Worm (Caenorhabditis elegans): ENCODE data around the gene jmjd-4.

Gene jmjd-4

DNA sequence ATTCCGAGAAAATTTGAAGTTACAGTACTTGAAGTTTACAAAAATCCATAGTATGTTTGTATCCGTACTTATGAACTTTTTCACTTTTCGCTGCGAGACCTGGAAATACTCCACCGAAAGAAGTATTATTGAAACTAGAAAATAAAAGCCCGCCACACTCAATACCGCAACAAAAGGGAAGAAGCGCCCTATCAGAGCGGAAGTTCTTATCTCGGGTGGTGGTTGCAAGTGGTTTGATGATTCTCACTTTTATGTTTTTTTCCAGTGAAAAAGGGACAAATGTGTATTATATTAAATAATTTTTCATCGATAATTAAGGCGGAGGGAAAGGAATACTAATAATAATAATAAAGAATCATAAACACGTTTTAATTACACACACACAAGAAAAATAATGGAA is 19.6 kb downstream of the jmjd-4 start:
- TF ChIP-seq ceh-13 (GFP tag; optimal IDR thresholded peaks at IDR 0.05) (no peak), sea-1 (GFP tag; conservative IDR thresholded peaks at IDR 0.05) (no peak), ceh-36 (tag; optimal IDR thresholded peaks at IDR 0.05) (no peak)

DNA sequence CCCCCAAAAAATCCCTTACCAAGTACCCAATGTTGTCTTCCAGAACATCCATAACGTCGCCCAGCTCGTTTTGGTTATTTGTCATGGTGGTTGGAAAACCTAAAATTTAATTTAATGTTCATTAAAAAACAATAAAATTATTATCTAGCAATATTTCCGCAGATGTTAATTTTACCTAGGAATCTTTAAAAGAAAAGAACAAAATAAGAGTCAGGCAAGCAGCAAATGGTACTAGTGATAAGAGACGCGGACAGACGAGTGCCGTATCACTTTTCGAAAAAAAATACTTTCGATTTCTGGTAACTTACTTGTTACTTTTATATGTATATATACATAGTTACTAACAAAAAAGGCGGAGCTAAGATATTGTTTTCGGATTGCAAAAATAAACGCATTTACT is 22.8 kb downstream of the jmjd-4 start, which contains the start of gene T07A5.7:
Gene T07A5.7 (minus strand): TSS at position 101 of the 400 bp plus-strand sequence.
- TF ChIP-seq hnd-1 (tag; optimal IDR thresholded peaks at IDR 0.05), result no peak
- no peak for TF ChIP-seq scrt-1 (GFP tag; IDR thresholded peaks at IDR 0.05)
- no peak for TF ChIP-seq aly-1 (tag; optimal IDR thresholded peaks at IDR 0.05)
- TF ChIP-seq pes-1 (GFP tag; IDR thresholded peaks at IDR 0.05), result no peak
- no peak for TF ChIP-seq tbx-37 (GFP tag; conservative IDR thresholded peaks at IDR 0.05)
- TF ChIP-seq F13C5.2 (tag; optimal IDR thresholded peaks at IDR 0.05), result no peak
- no peak for TF ChIP-seq ama-1 (optimal IDR thresholded peaks at IDR 0.05)
- TF ChIP-seq B0310.2 (tag; optimal IDR thresholded peaks at IDR 0.05), result no peak
- TF ChIP-seq ceh-36 (tag; optimal IDR thresholded peaks at IDR 0.05), result no peak
- no peak for TF ChIP-seq tra-4 (tag; optimal IDR thresholded peaks at IDR 0.05)
- no peak for TF ChIP-seq sea-1 (GFP tag; conservative IDR thresholded peaks at IDR 0.05)
- TF ChIP-seq hmg-4 (GFP tag; optimal IDR thresholded peaks at IDR 0.05), result no peak
- no peak for TF ChIP-seq tbx-11 (GFP tag; IDR thresholded peaks at IDR 0.05)
- TF ChIP-seq ets-7 (tag; optimal IDR thresholded peaks at IDR 0.05), result no peak
- TF ChIP-seq flt-1 (GFP tag; IDR thresholded peaks at IDR 0.05), result no peak
- TF ChIP-seq hmbx-1 (tag; optimal IDR thresholded peaks at IDR 0.05), result no peak
- no peak for TF ChIP-seq ceh-13 (GFP tag; optimal IDR thresholded peaks at IDR 0.05)

DNA sequence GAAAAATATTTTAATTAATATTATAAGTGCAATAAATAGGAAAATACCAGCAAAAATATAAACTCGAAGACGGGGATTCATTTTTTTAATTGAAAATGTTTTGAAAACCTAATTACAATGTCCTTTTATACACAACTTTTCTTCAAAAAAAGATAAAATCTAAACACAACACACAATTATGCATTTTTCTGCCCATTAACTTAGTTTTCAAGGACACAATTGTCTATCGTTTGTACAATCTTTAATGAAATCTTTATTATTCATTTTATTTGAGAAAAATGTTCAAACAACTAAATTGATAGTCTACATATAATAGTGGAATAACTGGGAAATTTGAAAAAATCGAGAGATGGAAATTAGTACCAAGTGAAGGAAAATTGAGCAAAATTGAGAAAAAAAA is 27.8 kb downstream of the jmjd-4 start, which contains the start of gene T07A5.1:
Gene T07A5.1 (minus strand): TSS at position 149 of the 400 bp plus-strand sequence.
- TF ChIP-seq F13C5.2 (tag; optimal IDR thresholded peaks at IDR 0.05) (no peak), ceh-36 (tag; optimal IDR thresholded peaks at IDR 0.05) (no peak), ets-7 (tag; optimal IDR thresholded peaks at IDR 0.05) (no peak)

DNA sequence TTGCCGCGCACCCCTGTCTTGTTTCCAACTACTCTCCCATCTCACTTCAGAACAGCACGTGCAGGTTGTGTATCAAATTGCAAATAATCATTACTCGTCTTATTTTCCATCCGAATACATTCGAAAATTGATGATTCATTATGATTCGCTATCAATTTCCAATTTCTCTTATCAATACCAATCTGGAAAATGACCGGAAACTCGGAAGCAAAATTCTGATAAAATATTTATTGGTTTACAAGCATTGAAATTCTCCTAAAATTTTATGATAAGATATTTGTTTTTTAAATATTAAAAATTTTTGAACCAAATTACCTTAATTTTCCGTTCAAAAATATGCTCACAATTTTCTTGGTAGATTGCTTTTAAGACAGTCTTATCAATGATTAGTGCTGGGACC is 28.5 kb downstream of the jmjd-4 start:
- TF ChIP-seq scrt-1 (GFP tag; IDR thresholded peaks at IDR 0.05) (no peak), B0310.2 (tag; optimal IDR thresholded peaks at IDR 0.05) (no peak), hnd-1 (tag; optimal IDR thresholded peaks at IDR 0.05) (no peak), sea-1 (GFP tag; conservative IDR thresholded peaks at IDR 0.05) (no peak), tbx-11 (GFP tag; IDR thresholded peaks at IDR 0.05) (no peak), F13C5.2 (tag; optimal IDR thresholded peaks at IDR 0.05) (no peak), ama-1 (optimal IDR thresholded peaks at IDR 0.05) (no peak), aly-1 (tag; optimal IDR thresholded peaks at IDR 0.05) (no peak), flt-1 (GFP tag; IDR thresholded peaks at IDR 0.05) (no peak)

DNA sequence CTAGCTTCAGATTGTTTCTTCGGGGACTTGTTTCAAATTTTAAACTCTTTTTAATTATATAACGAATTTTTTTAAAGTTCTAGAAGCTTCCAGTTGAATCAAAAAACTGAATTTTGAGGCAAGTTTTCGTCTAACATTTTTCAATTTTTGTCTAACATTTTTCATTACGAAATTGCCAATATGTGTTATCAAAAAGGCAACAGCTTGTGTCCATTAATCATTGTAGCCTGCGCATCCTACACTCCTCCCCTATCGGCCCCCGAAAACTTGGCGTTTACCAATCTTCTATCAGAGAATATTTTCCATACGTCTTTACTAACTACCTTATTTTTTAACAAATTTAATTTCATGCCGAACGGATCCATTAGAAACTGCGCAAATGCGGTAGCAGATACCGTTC is 33.7 kb downstream of the jmjd-4 start, which contains the start of gene vglu-3:
Gene vglu-3 (plus strand): TSS at position 301 of the 400 bp plus-strand sequence.
- TF ChIP-seq sea-1 (GFP tag; conservative IDR thresholded peaks at IDR 0.05), result no peak
- TF ChIP-seq flt-1 (GFP tag; IDR thresholded peaks at IDR 0.05), result no peak
- TF ChIP-seq F13C5.2 (tag; optimal IDR thresholded peaks at IDR 0.05), result no peak
- TF ChIP-seq hmg-4 (GFP tag; optimal IDR thresholded peaks at IDR 0.05), result no peak
- TF ChIP-seq pes-1 (GFP tag; IDR thresholded peaks at IDR 0.05), result no peak
- TF ChIP-seq tbx-37 (GFP tag; conservative IDR thresholded peaks at IDR 0.05), result no peak
- TF ChIP-seq ama-1 (optimal IDR thresholded peaks at IDR 0.05), result no peak
- TF ChIP-seq ets-7 (tag; optimal IDR thresholded peaks at IDR 0.05), result no peak
- no peak for TF ChIP-seq scrt-1 (GFP tag; IDR thresholded peaks at IDR 0.05)
- no peak for TF ChIP-seq tbx-11 (GFP tag; IDR thresholded peaks at IDR 0.05)
- no peak for TF ChIP-seq hnd-1 (tag; optimal IDR thresholded peaks at IDR 0.05)
- TF ChIP-seq ceh-13 (GFP tag; optimal IDR thresholded peaks at IDR 0.05), result no peak

DNA sequence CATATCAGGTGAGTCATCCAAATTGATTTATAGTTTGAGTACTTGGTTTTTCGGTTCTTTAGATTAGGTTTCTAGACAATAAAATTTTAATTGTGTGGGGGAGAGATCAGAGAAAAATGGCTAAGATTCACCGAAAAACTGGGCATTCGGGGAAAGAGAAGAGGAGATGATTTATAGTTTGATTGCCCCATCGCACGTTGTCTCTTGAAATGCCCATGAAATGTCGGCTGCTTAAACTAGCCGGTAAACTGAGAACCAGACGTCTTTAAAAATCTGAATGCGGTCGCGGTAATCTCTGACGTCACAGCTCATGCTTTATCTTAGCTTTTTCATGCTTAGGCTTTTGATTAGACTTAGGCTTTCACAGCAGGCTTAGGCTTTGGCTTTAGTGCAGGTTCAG is 36.9 kb downstream of the jmjd-4 start:
- TF ChIP-seq tbx-11 (GFP tag; IDR thresholded peaks at IDR 0.05) (no peak), tbx-37 (GFP tag; conservative IDR thresholded peaks at IDR 0.05) (no peak), aly-1 (tag; optimal IDR thresholded peaks at IDR 0.05) (no peak), ets-7 (tag; optimal IDR thresholded peaks at IDR 0.05) (no peak), F13C5.2 (tag; optimal IDR thresholded peaks at IDR 0.05) (no peak), hmg-4 (GFP tag; optimal IDR thresholded peaks at IDR 0.05) (no peak), ceh-13 (GFP tag; optimal IDR thresholded peaks at IDR 0.05) (no peak), hmbx-1 (tag; optimal IDR thresholded peaks at IDR 0.05) (no peak), scrt-1 (GFP tag; IDR thresholded peaks at IDR 0.05) (no peak), ceh-36 (tag; optimal IDR thresholded peaks at IDR 0.05) (no peak), hnd-1 (tag; optimal IDR thresholded peaks at IDR 0.05) (no peak), sea-1 (GFP tag; conservative IDR thresholded peaks at IDR 0.05) (no peak), ama-1 (optimal IDR thresholded peaks at IDR 0.05) (no peak), tra-4 (tag; optimal IDR thresholded peaks at IDR 0.05) (no peak), flt-1 (GFP tag; IDR thresholded peaks at IDR 0.05) (no peak), pes-1 (GFP tag; IDR thresholded peaks at IDR 0.05) (no peak), B0310.2 (tag; optimal IDR thresholded peaks at IDR 0.05) (no peak)

DNA sequence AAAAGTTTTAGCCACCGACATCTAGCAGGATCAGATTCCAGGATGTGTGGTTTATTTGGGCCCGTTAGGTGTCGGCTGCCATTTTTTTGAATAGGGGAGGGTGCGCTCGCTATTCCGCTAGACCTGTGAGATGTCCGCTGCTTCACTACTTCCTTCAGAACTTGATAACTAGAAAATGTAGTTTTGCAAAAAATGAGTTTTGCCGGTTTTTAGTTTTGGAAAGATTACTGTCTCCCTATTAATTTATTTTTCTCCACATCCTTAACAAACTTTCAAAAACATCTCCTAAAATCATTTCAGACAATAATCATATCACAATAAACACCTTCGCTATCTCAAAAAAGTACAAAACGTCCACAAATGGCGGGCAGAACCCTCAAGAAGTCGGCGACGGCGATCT is 39.0 kb downstream of the jmjd-4 start, which contains the start of gene vglu-2:
Gene vglu-2 (plus strand): TSS at position 301 of the 400 bp plus-strand sequence.
- TF ChIP-seq hmg-4 (GFP tag; optimal IDR thresholded peaks at IDR 0.05) (no peak), tra-4 (tag; optimal IDR thresholded peaks at IDR 0.05) (no peak)

DNA sequence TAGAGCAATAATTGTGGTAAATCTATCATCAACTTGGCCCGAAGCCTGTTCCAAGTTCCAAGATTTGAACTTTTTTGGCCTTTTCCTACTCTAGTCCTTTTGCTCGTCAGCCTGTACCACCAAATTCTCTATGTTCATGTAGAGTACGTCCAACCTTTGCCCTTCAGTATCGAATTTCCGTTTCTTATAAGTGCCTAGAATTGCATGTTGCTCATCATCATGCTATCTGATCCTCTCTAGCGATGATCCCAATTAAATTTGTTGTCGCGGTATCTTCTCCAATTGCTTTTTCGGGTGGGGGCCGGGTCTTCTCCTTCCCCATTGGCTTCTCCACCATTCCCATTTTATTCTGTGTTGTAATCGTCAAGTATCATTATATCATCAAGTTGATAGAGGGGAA is 39.9 kb downstream of the jmjd-4 start:
- TF ChIP-seq hmbx-1 (tag; optimal IDR thresholded peaks at IDR 0.05), result no peak
- no peak for TF ChIP-seq sea-1 (GFP tag; conservative IDR thresholded peaks at IDR 0.05)
- no peak for TF ChIP-seq ceh-13 (GFP tag; optimal IDR thresholded peaks at IDR 0.05)
- TF ChIP-seq ama-1 (optimal IDR thresholded peaks at IDR 0.05), result no peak
- TF ChIP-seq B0310.2 (tag; optimal IDR thresholded peaks at IDR 0.05), result no peak
- TF ChIP-seq hmg-4 (GFP tag; optimal IDR thresholded peaks at IDR 0.05), result no peak
- no peak for TF ChIP-seq pes-1 (GFP tag; IDR thresholded peaks at IDR 0.05)
- TF ChIP-seq flt-1 (GFP tag; IDR thresholded peaks at IDR 0.05), result no peak
- TF ChIP-seq tbx-11 (GFP tag; IDR thresholded peaks at IDR 0.05), result no peak
- no peak for TF ChIP-seq tbx-37 (GFP tag; conservative IDR thresholded peaks at IDR 0.05)
- no peak for TF ChIP-seq aly-1 (tag; optimal IDR thresholded peaks at IDR 0.05)
- TF ChIP-seq ceh-36 (tag; optimal IDR thresholded peaks at IDR 0.05), result no peak
- no peak for TF ChIP-seq F13C5.2 (tag; optimal IDR thresholded peaks at IDR 0.05)
- no peak for TF ChIP-seq ets-7 (tag; optimal IDR thresholded peaks at IDR 0.05)
- TF ChIP-seq tra-4 (tag; optimal IDR thresholded peaks at IDR 0.05), result no peak
- TF ChIP-seq hnd-1 (tag; optimal IDR thresholded peaks at IDR 0.05), result no peak
- no peak for TF ChIP-seq scrt-1 (GFP tag; IDR thresholded peaks at IDR 0.05)

Measured in whole organism, early embryonic.